Worm (Caenorhabditis elegans) whole organism, L4 larva: ENCODE results near the gene taf-8.

Experiments used
- daf-12 ChIP-seq: fragments of 150-350 bp; optimal IDR thresholded peaks from 2 replicates; lab custom pipeline; 2014; ENCODE audit warnings: missing biosample characterization, missing genetic modification reagents, missing genetic modification characterization
- daf-8 ChIP-seq: fragments of 200-800 bp; sonication (Bioruptor generic); IDR thresholded peaks from 2 replicates; pipeline ENCODE4 v1.3.6; 2022; ENCODE audit warnings: missing genetic modification characterization, missing compliant biosample characterization
- lin-39 ChIP-seq: fragments of 150-350 bp; optimal IDR thresholded peaks from 2 replicates; lab custom pipeline; 2014; ENCODE audit warnings: missing biosample characterization, missing genetic modification reagents, missing genetic modification characterization
- nhr-11 ChIP-seq: fragments of 150-350 bp; optimal IDR thresholded peaks from 2 replicates; lab custom pipeline; 2014; ENCODE audit warnings: missing biosample characterization, missing genetic modification characterization
- nhr-6 ChIP-seq: fragments of 150-350 bp; optimal IDR thresholded peaks from 2 replicates; lab custom pipeline; 2014; ENCODE audit warnings: missing biosample characterization, missing genetic modification characterization
- snpc-4 ChIP-seq: fragments of 150-350 bp; optimal IDR thresholded peaks from 2 replicates; lab custom pipeline; 2014; ENCODE audit warnings: missing biosample characterization, missing genetic modification characterization
- zag-1 ChIP-seq: fragments of 150-350 bp; optimal IDR thresholded peaks from 2 replicates; lab custom pipeline; 2014; ENCODE audit warnings: missing biosample characterization, missing genetic modification characterization

DNA sequence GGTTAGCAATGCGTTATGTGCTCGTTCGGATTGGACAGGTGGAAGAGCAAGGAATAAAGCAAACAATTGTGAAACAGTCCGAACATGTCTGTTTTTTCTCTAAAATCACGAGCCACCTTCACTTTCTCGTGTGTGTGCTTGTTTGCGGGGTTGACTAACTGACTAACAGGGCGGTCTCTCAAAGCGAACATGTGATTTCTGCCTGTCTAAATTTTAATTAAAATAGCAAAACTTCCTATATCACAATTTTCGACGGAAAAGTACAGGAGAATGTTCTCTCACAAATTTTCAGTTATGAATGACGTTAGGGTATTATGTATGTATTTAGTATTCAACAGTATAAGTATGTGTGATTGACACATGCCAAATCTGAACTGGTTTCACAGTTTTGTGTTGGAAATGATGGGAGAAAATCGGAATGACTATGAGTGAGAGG is 47.2 kb upstream of the taf-8 start:
- TF ChIP-seq snpc-4 (tag; lab: Kevin White, UChicago), result no peak
- TF ChIP-seq lin-39 (tag; lab: Kevin White, UChicago), result no peak
- no peak for TF ChIP-seq nhr-6
- TF ChIP-seq daf-8 (GFP tag; lab: Robert Waterston, UW), result no peak
- no peak for TF ChIP-seq zag-1 (tag; lab: Kevin White, UChicago)
- no peak for TF ChIP-seq daf-12 (tag; lab: Kevin White, UChicago)
- TF ChIP-seq nhr-11 (tag; lab: Kevin White, UChicago), result peak; percentile 22
